Fruit fly (Drosophila melanogaster): ENCODE data around the gene CG4198.

DNA sequence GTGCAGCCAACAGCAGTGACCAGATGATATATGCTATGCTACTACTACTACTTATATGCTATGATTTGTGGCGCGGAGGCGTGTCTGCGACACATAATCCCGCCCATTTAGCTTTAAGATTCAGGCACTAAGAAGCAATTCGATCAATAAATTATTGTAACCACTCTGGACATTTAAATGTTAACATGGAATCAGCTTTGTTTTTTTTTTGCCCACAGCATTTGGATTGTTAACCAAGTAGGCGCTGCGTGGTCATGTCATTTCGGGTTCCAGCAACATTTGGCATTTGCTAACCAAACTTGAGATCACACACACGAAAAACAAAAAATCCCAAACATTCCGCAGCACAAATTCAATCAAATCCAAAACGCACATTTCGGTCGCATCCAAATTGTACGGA lies at the start of gene CG4198:
- TF ChIP-seq shn (GFP tag; optimal IDR thresholded peaks at IDR 0.05) (no peak), onecut (GFP tag; IDR thresholded peaks at IDR 0.05) (no peak), dm (GFP tag; optimal IDR thresholded peaks at IDR 0.05) (no peak), Poxn (GFP tag; IDR thresholded peaks at IDR 0.05) (no peak)
